Fruit fly (Drosophila melanogaster) S2 (cell line): ENCODE measurements around the gene Cyp9f3.

Experiments used
- CG8478 ChIP-seq: fragments of >200 bp; optimal IDR thresholded peaks from 2 replicates; lab custom pipeline; 2018
- CTCF ChIP-seq, 2 experiments: fragments of >200 bp; optimal IDR thresholded peaks; 2 replicates each; lab custom pipeline; 2018

dm6 chr3R:12422379-12422975, 23.7 kb upstream of the Cyp9f3 start, which contains the start of the genes Scgbeta and CG17202:
- no peak for TF ChIP-seq CG8478 (lab: Kevin White, UChicago)
- TF ChIP-seq CTCF (optimal IDR thresholded peaks at IDR 0.05; lab: Kevin White, UChicago) = peak; percentile 20 to 23
